Fruit fly (Drosophila melanogaster) whole organism, embryonic: Measurements from ENCODE around the gene Nin.

Experiments
- Aef1 ChIP-seq: fragments of 200-800 bp; sonication (Bioruptor generic); IDR thresholded peaks from 3 replicates; pipeline ENCODE4 v1.3.6; 2022; ENCODE audit warnings: missing biosample characterization, missing genetic modification characterization
- Awh ChIP-seq: fragments of 200-800 bp; sonication (Bioruptor generic); IDR thresholded peaks from 2 replicates; pipeline ENCODE4, ENCODE4 v1.3.6; 2022; ENCODE audit warnings: missing biosample characterization, missing genetic modification characterization
- Bgb ChIP-seq: fragments of 200-800 bp; sonication (Bioruptor generic); IDR thresholded peaks from 2 replicates; pipeline ENCODE4 v1.3.6; 2022; ENCODE audit warnings: missing biosample characterization, missing genetic modification characterization; ENCODE audit not compliant: partially characterized antibody
- Blimp-1 ChIP-seq: fragments of 200-800 bp; sonication (Bioruptor generic); optimal IDR thresholded peaks from 3 replicates; lab custom pipeline; 2018; ENCODE audit warnings: missing biosample characterization, missing genetic modification characterization, mild to moderate bottlenecking, moderate library complexity, missing genetic modification reagents
- CG10321 ChIP-seq: fragments of 200-800 bp; sonication (Bioruptor generic); IDR thresholded peaks from 2 replicates; pipeline ENCODE4 v1.3.6; 2022; ENCODE audit warnings: missing biosample characterization, missing genetic modification characterization
- CG10565 ChIP-seq: fragments of 200-800 bp; sonication (Bioruptor generic); optimal IDR thresholded peaks from 3 replicates; lab custom pipeline; 2016; ENCODE audit warnings: missing biosample characterization, mild to moderate bottlenecking, missing genetic modification characterization
- CG13123 ChIP-seq: fragments of 200-800 bp; sonication (Bioruptor generic); optimal IDR thresholded peaks from 2 replicates; lab custom pipeline; 2016; ENCODE audit warnings: missing biosample characterization, missing genetic modification characterization
- CG1602 ChIP-seq: fragments of 200-800 bp; sonication (Bioruptor generic); optimal IDR thresholded peaks from 3 replicates; lab custom pipeline; 2016; ENCODE audit warnings: missing biosample characterization, missing genetic modification characterization
- CG16863 ChIP-seq: fragments of 200-800 bp; sonication (Bioruptor generic); optimal IDR thresholded peaks from 3 replicates; lab custom pipeline; 2016; ENCODE audit warnings: missing biosample characterization, missing genetic modification characterization
- CG17359 ChIP-seq: fragments of 200-800 bp; sonication (Bioruptor generic); optimal IDR thresholded peaks from 3 replicates; lab custom pipeline; 2018; ENCODE audit warnings: missing biosample characterization, mild to moderate bottlenecking, missing genetic modification characterization, moderate library complexity
- CG17829 ChIP-seq: fragments of 200-800 bp; optimal IDR thresholded peaks from 2 replicates; lab custom pipeline; 2019; ENCODE audit warnings: missing biosample characterization, mild to moderate bottlenecking, missing genetic modification characterization, moderate library complexity
- CG2116 ChIP-seq: fragments of 200-800 bp; sonication (Bioruptor generic); optimal IDR thresholded peaks from 3 replicates; lab custom pipeline; 2018; ENCODE audit warnings: missing biosample characterization, mild to moderate bottlenecking, missing genetic modification characterization
- CG2678 ChIP-seq: fragments of 200-800 bp; sonication (Bioruptor generic); optimal IDR thresholded peaks from 3 replicates; lab custom pipeline; 2019; ENCODE audit warnings: missing biosample characterization, mild to moderate bottlenecking, missing genetic modification characterization, moderate library complexity
- CG2712 ChIP-seq: fragments of 200-800 bp; optimal IDR thresholded peaks from 3 replicates; lab custom pipeline; 2019; ENCODE audit warnings: missing biosample characterization, mild to moderate bottlenecking, missing genetic modification characterization, moderate library complexity
- CG3847 ChIP-seq: fragments of 200-800 bp; sonication (Bioruptor generic); IDR thresholded peaks from 2 replicates; pipeline ENCODE4 v1.3.6; 2022; ENCODE audit warnings: missing biosample characterization, missing genetic modification characterization
- CG4360 ChIP-seq: fragments of 200-800 bp; sonication (Bioruptor generic); IDR thresholded peaks from 2 replicates; pipeline ENCODE4 v1.3.6; 2022; ENCODE audit warnings: missing biosample characterization, missing genetic modification characterization
- CG4404 ChIP-seq: fragments of 200-800 bp; sonication (Bioruptor generic); IDR thresholded peaks from 2 replicates; pipeline ENCODE4 v1.3.6; 2022; ENCODE audit warnings: missing biosample characterization, missing genetic modification characterization
- CG4617 ChIP-seq: fragments of 200-800 bp; sonication (Bioruptor generic); optimal IDR thresholded peaks from 3 replicates; lab custom pipeline; 2016; ENCODE audit warnings: missing biosample characterization, missing genetic modification characterization, borderline replicate concordance
- CG6791 ChIP-seq: fragments of 200-800 bp; sonication (Bioruptor generic); IDR thresholded peaks from 3 replicates; pipeline ENCODE4 v1.3.6; 2022; ENCODE audit warnings: missing biosample characterization, missing genetic modification characterization; ENCODE audit not compliant: partially characterized antibody
- Dbx ChIP-seq: fragments of 200-800 bp; sonication (Bioruptor generic); IDR thresholded peaks from 3 replicates; pipeline ENCODE4 v1.3.6; 2022; ENCODE audit warnings: missing biosample characterization, missing genetic modification characterization
- Doc3 ChIP-seq: fragments of 200-800 bp; sonication (Bioruptor generic); IDR thresholded peaks from 3 replicates; pipeline ENCODE4 v1.3.6; 2022; ENCODE audit warnings: missing biosample characterization, missing genetic modification characterization; ENCODE audit not compliant: partially characterized antibody
- Drgx ChIP-seq: fragments of 200-800 bp; sonication (Bioruptor generic); IDR thresholded peaks from 2 replicates; pipeline ENCODE4 v1.3.6; 2022; ENCODE audit warnings: missing biosample characterization, missing genetic modification characterization
- GATAe ChIP-seq: fragments of 200-800 bp; sonication (Bioruptor generic); conservative IDR thresholded peaks from 2 replicates; pipeline ENCODE4 v1.3.6; 2022; ENCODE audit warnings: missing biosample characterization, missing genetic modification characterization
- H15 ChIP-seq: fragments of 200-800 bp; sonication (Bioruptor generic); IDR thresholded peaks from 3 replicates; pipeline ENCODE4 v1.3.6; 2022; ENCODE audit warnings: missing biosample characterization, missing genetic modification characterization
- MBD-R2 ChIP-seq: fragments of 200-800 bp; sonication (Bioruptor generic); IDR thresholded peaks from 2 replicates; pipeline ENCODE4 v1.3.6; 2022; ENCODE audit warnings: missing biosample characterization, missing genetic modification characterization
- Med ChIP-seq: fragments of 200-800 bp; sonication (Bioruptor generic); peaks from one replicate; lab custom pipeline; 2016; ENCODE audit warnings: missing biosample characterization, missing genetic modification characterization, mild to moderate bottlenecking, inconsistent platforms, moderate library complexity
- Rfx ChIP-seq: fragments of 200-800 bp; sonication (Bioruptor generic); IDR thresholded peaks from 2 replicates; pipeline ENCODE4 v1.3.6; 2022; ENCODE audit warnings: missing biosample characterization, missing genetic modification characterization
- Spps ChIP-seq: fragments of 200-800 bp; sonication (Bioruptor generic); optimal IDR thresholded peaks from 2 replicates; lab custom pipeline; 2018; ENCODE audit warnings: missing biosample characterization, mild to moderate bottlenecking, missing genetic modification characterization
- Taf1 ChIP-seq: fragments of 200-800 bp; sonication (Bioruptor generic); IDR thresholded peaks from 2 replicates; pipeline ENCODE4 v1.3.6; 2022; ENCODE audit warnings: missing biosample characterization, missing genetic modification characterization
- Usf ChIP-seq: fragments of 200-800 bp; sonication (Bioruptor generic); optimal IDR thresholded peaks from 2 replicates; lab custom pipeline; 2017; ENCODE audit warnings: missing genotype, missing biosample characterization, missing genetic modification characterization
- bbx ChIP-seq: fragments of 200-800 bp; sonication (Bioruptor generic); IDR thresholded peaks from 2 replicates; pipeline ENCODE4 v1.3.6; 2022; ENCODE audit warnings: missing biosample characterization, missing genetic modification characterization; ENCODE audit not compliant: partially characterized antibody
- bsh ChIP-seq, 2 experiments: fragments of 200-800 bp; sonication (Bioruptor generic); optimal IDR thresholded peaks; 2 replicates each; lab custom pipeline; 2017 to 2018; ENCODE audit warnings: mild to moderate bottlenecking in 2 of 2, missing biosample characterization in 2 of 2, missing genetic modification characterization in 2 of 2, moderate library complexity in 1 of 2
- chinmo ChIP-seq: fragments of 200-800 bp; sonication (Bioruptor generic); IDR thresholded peaks from 4 replicates; pipeline ENCODE4 v1.3.6; 2022; ENCODE audit warnings: missing biosample characterization, missing genetic modification characterization; ENCODE audit not compliant: partially characterized antibody
- emc ChIP-seq: fragments of 200-800 bp; sonication (Bioruptor generic); optimal IDR thresholded peaks from 2 replicates; lab custom pipeline; 2016; ENCODE audit warnings: missing biosample characterization, missing genetic modification characterization
- eyg ChIP-seq: fragments of 200-800 bp; sonication (Bioruptor generic); optimal IDR thresholded peaks from 3 replicates; lab custom pipeline; 2016; ENCODE audit warnings: missing biosample characterization, missing genetic modification characterization
- ham ChIP-seq: fragments of 200-800 bp; sonication (Bioruptor generic); IDR thresholded peaks from 2 replicates; pipeline ENCODE4 v1.3.6; 2022; ENCODE audit warnings: missing biosample characterization, missing genetic modification characterization
- knrl ChIP-seq: fragments of 200-800 bp; sonication (Bioruptor generic); IDR thresholded peaks from 3 replicates; pipeline ENCODE4 v1.3.6; 2022; ENCODE audit warnings: missing biosample characterization, missing genetic modification characterization; ENCODE audit not compliant: partially characterized antibody
- nerfin-2 ChIP-seq: fragments of 200-800 bp; sonication (Bioruptor generic); IDR thresholded peaks from 2 replicates; pipeline ENCODE4 v1.3.6; 2022; ENCODE audit warnings: missing biosample characterization, missing genetic modification characterization; ENCODE audit not compliant: partially characterized antibody
- nmo ChIP-seq: fragments of 200-800 bp; sonication (Bioruptor generic); optimal IDR thresholded peaks from 2 replicates; lab custom pipeline; 2018; ENCODE audit warnings: missing biosample characterization, mild to moderate bottlenecking, missing genetic modification characterization, moderate library complexity
- phol ChIP-seq: fragments of 200-800 bp; sonication (Bioruptor generic); optimal IDR thresholded peaks from 3 replicates; lab custom pipeline; 2018; ENCODE audit warnings: missing biosample characterization, mild to moderate bottlenecking, missing genetic modification characterization, moderate library complexity
- prd ChIP-seq, 3 experiments: fragments of >200 bp in 2 of 3; fragments of 200-800 bp in 1 of 3; sonication (Bioruptor generic) in 1 of 3; optimal IDR thresholded peaks in 2 of 3; IDR thresholded peaks in 1 of 3; 2 replicates in 2 of 3; 3 replicates in 1 of 3; pipeline versions ENCODE4 v1.3.6 to Lab custom; 2017 to 2022; ENCODE audit warnings: missing biosample characterization in 1 of 3, missing genetic modification characterization in 1 of 3
- pzg ChIP-seq: fragments of 200-800 bp; sonication (Bioruptor generic); optimal IDR thresholded peaks from 3 replicates; lab custom pipeline; 2018; ENCODE audit warnings: missing biosample characterization, mild to moderate bottlenecking, missing genetic modification characterization, moderate library complexity
- salm ChIP-seq: fragments of 200-800 bp; sonication (Bioruptor generic); optimal IDR thresholded peaks from 2 replicates; lab custom pipeline; 2018; ENCODE audit warnings: missing biosample characterization, mild to moderate bottlenecking, missing genetic modification characterization
- sens-2 ChIP-seq: fragments of 200-800 bp; sonication (Bioruptor generic); IDR thresholded peaks from 2 replicates; pipeline ENCODE4 v1.3.6; 2022; ENCODE audit warnings: missing biosample characterization, missing genetic modification characterization
- twi ChIP-seq: fragments of 200-800 bp; optimal IDR thresholded peaks from 2 replicates; lab custom pipeline; 2019; ENCODE audit warnings: missing biosample characterization, mild to moderate bottlenecking, missing genetic modification characterization, moderate library complexity
- vnd ChIP-seq: fragments of 200-800 bp; sonication (Bioruptor generic); IDR thresholded peaks from 3 replicates; pipeline ENCODE4 v1.3.6; 2022; ENCODE audit warnings: missing biosample characterization, missing genetic modification characterization; ENCODE audit not compliant: partially characterized antibody
- wdn ChIP-seq: fragments of 200-800 bp; sonication (Bioruptor generic); IDR thresholded peaks from 2 replicates; pipeline ENCODE4 v1.3.6; 2022; ENCODE audit warnings: missing biosample characterization, missing genetic modification characterization

The Nin gene

dm6 chr2L:5324958-5325850 lies 46.9 kb upstream of the Nin start (continued):
- peak; percentile 57; the same call in 1 of the 4 replicates for TF ChIP-seq chinmo (GFP tag; lab: Robert Waterston, UW)
- TF ChIP-seq GATAe (GFP tag; lab: Robert Waterston, UW) = no peak
- TF ChIP-seq Spps (tag; lab: Kevin White, UChicago) = no peak
- peak; percentile 34 for TF ChIP-seq pzg (GFP tag; lab: Kevin White, UChicago)
- peak; percentile 70 for TF ChIP-seq Taf1 (GFP tag; lab: Robert Waterston, UW)
- TF ChIP-seq CG13123 = no peak
- TF ChIP-seq CG16863 = peak; percentile 3
- peak; percentile 56 for TF ChIP-seq CG3847 (GFP tag; lab: Robert Waterston, UW)
- peak; percentile 89 for TF ChIP-seq Drgx (GFP tag; lab: Robert Waterston, UW)
- TF ChIP-seq nerfin-2 (GFP tag; lab: Robert Waterston, UW) = peak; percentile 29; the same call in 1 of the 2 replicates
- TF ChIP-seq Usf = peak; percentile 15
- peak; percentile 94 for TF ChIP-seq Med (GFP tag; lab: Kevin White, UChicago)
- peak; percentile 59 for TF ChIP-seq CG17359 (tag; lab: Kevin White, UChicago)
- TF ChIP-seq vnd (GFP tag; lab: Robert Waterston, UW) = peak; percentile 63; the same call in 2 of the 3 replicates
- peak; percentile 75; the same call in 2 of the 3 replicates for TF ChIP-seq H15
- peak; percentile 37 for TF ChIP-seq nmo (GFP tag; lab: Kevin White, UChicago)
- TF ChIP-seq CG2116 (GFP tag; lab: Kevin White, UChicago) = peak; percentile 84
- peak; percentile 15 for TF ChIP-seq CG17829 (tag; lab: Kevin White, UChicago)
- TF ChIP-seq bbx (GFP tag; lab: Robert Waterston, UW) = peak; percentile 69
- TF ChIP-seq Aef1 (GFP tag; lab: Robert Waterston, UW) = peak; percentile 29
- TF ChIP-seq CG10565 (GFP tag; lab: Kevin White, UChicago) = no peak
- peak; percentile 1 for TF ChIP-seq CG1602 (GFP tag; lab: Kevin White, UChicago)
- TF ChIP-seq sens-2 (GFP tag; lab: Robert Waterston, UW) = no peak
- TF ChIP-seq Bgb (GFP tag; lab: Robert Waterston, UW) = peak; percentile 55
- TF ChIP-seq emc (GFP tag; lab: Kevin White, UChicago) = no peak
- TF ChIP-seq phol (tag; lab: Kevin White, UChicago) = peak; percentile 97
- no peak for TF ChIP-seq Blimp-1 (GFP tag; lab: Kevin White, UChicago)
- TF ChIP-seq CG2712 (tag; lab: Kevin White, UChicago) = peak; percentile 17
- TF ChIP-seq prd (optimal IDR thresholded peaks at IDR 0.05; lab: Kevin White, UChicago) = no peak
- TF ChIP-seq prd (GFP tag; IDR thresholded peaks at IDR 0.05; lab: Robert Waterston, UW) = peak; percentile 77
- peak; percentile 56; the same call in 1 of the 2 replicates for TF ChIP-seq Awh
- peak; percentile 76 for TF ChIP-seq knrl
- no peak for TF ChIP-seq twi (tag; lab: Kevin White, UChicago)
- TF ChIP-seq CG10321 (GFP tag; lab: Robert Waterston, UW) = peak; percentile 88
- peak; percentile 81 for TF ChIP-seq Rfx (GFP tag; lab: Robert Waterston, UW)
- no peak for TF ChIP-seq wdn (GFP tag; lab: Robert Waterston, UW)
- TF ChIP-seq CG2678 (tag; lab: Kevin White, UChicago) = no peak
- no peak for TF ChIP-seq ham (GFP tag; lab: Robert Waterston, UW)
- TF ChIP-seq Doc3 (GFP tag; lab: Robert Waterston, UW) = peak; percentile 57; the same call in 2 of the 3 replicates
- no peak for TF ChIP-seq eyg (GFP tag; lab: Kevin White, UChicago)
- TF ChIP-seq bsh (GFP tag; optimal IDR thresholded peaks at IDR 0.05; lab: Kevin White, UChicago) = peak; percentile 6 to 8
- no peak for TF ChIP-seq CG4360 (GFP tag; lab: Robert Waterston, UW)
- TF ChIP-seq salm (tag; lab: Kevin White, UChicago) = no peak
- peak; percentile 77; the same call in 2 of the 3 replicates for TF ChIP-seq Dbx (GFP tag; lab: Robert Waterston, UW)
- peak; percentile 49 for TF ChIP-seq MBD-R2 (GFP tag; lab: Robert Waterston, UW)
- TF ChIP-seq CG6791 (GFP tag; lab: Robert Waterston, UW) = peak; percentile 78
- TF ChIP-seq CG4404 = no peak
- TF ChIP-seq CG4617 (GFP tag; lab: Kevin White, UChicago) = no peak
